Fruit fly (Drosophila melanogaster): Measurements from ENCODE around the gene boi.

Gene boi

dm6 chrX:2443798-2444197 is 26.0 kb downstream of the boi start, which contains the start of gene tko (continued):
- TF ChIP-seq CG10959 (GFP tag; IDR thresholded peaks at IDR 0.05): no peak
- TF ChIP-seq CG11398 (GFP tag; optimal IDR thresholded peaks at IDR 0.05): no peak
- TF ChIP-seq jumu (GFP tag; optimal IDR thresholded peaks at IDR 0.05): no peak
- peak; percentile 60 for TF ChIP-seq CTCF (GFP tag; optimal IDR thresholded peaks at IDR 0.05)
- TF ChIP-seq Dip3 (GFP tag; optimal IDR thresholded peaks at IDR 0.05): no peak
- TF ChIP-seq tx (GFP tag; optimal IDR thresholded peaks at IDR 0.05): peak; percentile 7
- TF ChIP-seq CG1602 (GFP tag; optimal IDR thresholded peaks at IDR 0.05): peak; percentile 10
- no peak for TF ChIP-seq CG1792 (GFP tag; optimal IDR thresholded peaks at IDR 0.05)
- peak; percentile 91 for TF ChIP-seq zen2 (GFP tag; IDR thresholded peaks at IDR 0.05; ENCODE audit: partially characterized antibody)
- no peak for TF ChIP-seq sc (optimal IDR thresholded peaks at IDR 0.05)
- no peak for TF ChIP-seq sc (GFP tag; optimal IDR thresholded peaks at IDR 0.05)
- TF ChIP-seq nerfin-2 (GFP tag; IDR thresholded peaks at IDR 0.05; ENCODE audit: partially characterized antibody): peak; percentile 89
- no peak for TF ChIP-seq CG8089 (GFP tag; optimal IDR thresholded peaks at IDR 0.05)
- TF ChIP-seq Lpt (GFP tag; optimal IDR thresholded peaks at IDR 0.05): no peak
- peak; percentile 14 for TF ChIP-seq CG15601 (tag; optimal IDR thresholded peaks at IDR 0.05)
- TF ChIP-seq Ssrp (tag; optimal IDR thresholded peaks at IDR 0.05): no peak
- peak; percentile 49; the same call in 1 of the 2 replicates for TF ChIP-seq slbo (GFP tag; IDR thresholded peaks at IDR 0.05)
- TF ChIP-seq usp (GFP tag; optimal IDR thresholded peaks at IDR 0.05): no peak
- no peak for TF ChIP-seq CG3407 (GFP tag; optimal IDR thresholded peaks at IDR 0.05)
- peak; percentile 88 for TF ChIP-seq CG1603 (tag; optimal IDR thresholded peaks at IDR 0.05)
- TF ChIP-seq CG14710 (tag; optimal IDR thresholded peaks at IDR 0.05): peak; percentile 68
- TF ChIP-seq odd (GFP tag; optimal IDR thresholded peaks at IDR 0.05): no peak
- TF ChIP-seq Pdp1 (GFP tag; optimal IDR thresholded peaks at IDR 0.05): no peak
- TF ChIP-seq CG11695 (GFP tag; IDR thresholded peaks at IDR 0.05): no peak
- TF ChIP-seq CG30431 (GFP tag; optimal IDR thresholded peaks at IDR 0.05): no peak
- TF ChIP-seq Nf-YC (tag; optimal IDR thresholded peaks at IDR 0.05): peak; percentile 28
- no peak for TF ChIP-seq stc (GFP tag; IDR thresholded peaks at IDR 0.05)
- no peak for TF ChIP-seq CG14014 (GFP tag; IDR thresholded peaks at IDR 0.05)
- TF ChIP-seq Bgb (GFP tag; IDR thresholded peaks at IDR 0.05; ENCODE audit: partially characterized antibody): peak; percentile 98
- TF ChIP-seq exex (tag; optimal IDR thresholded peaks at IDR 0.05): no peak
- TF ChIP-seq knrl (GFP tag; IDR thresholded peaks at IDR 0.05; ENCODE audit: partially characterized antibody): peak; percentile 96
- no peak for TF ChIP-seq CG6765 (GFP tag; optimal IDR thresholded peaks at IDR 0.05)
- no peak for TF ChIP-seq CG16779 (GFP tag; IDR thresholded peaks at IDR 0.05)
- TF ChIP-seq gcm (GFP tag; optimal IDR thresholded peaks at IDR 0.05): no peak
- no peak for TF ChIP-seq gem (tag; optimal IDR thresholded peaks at IDR 0.05)
- TF ChIP-seq CG4820 (GFP tag; optimal IDR thresholded peaks at IDR 0.05): no peak
- peak; percentile 92 for TF ChIP-seq Med (GFP tag)
- TF ChIP-seq zf30C (GFP tag; optimal IDR thresholded peaks at IDR 0.05): no peak
- TF ChIP-seq CG42726 (GFP tag; IDR thresholded peaks at IDR 0.05; ENCODE audit: partially characterized antibody): peak; percentile 98
- no peak for TF ChIP-seq CG17802 (tag; optimal IDR thresholded peaks at IDR 0.05)
- TF ChIP-seq jigr1 (GFP tag; IDR thresholded peaks at IDR 0.05): no peak
- TF ChIP-seq CG11696 (GFP tag; IDR thresholded peaks at IDR 0.05): no peak
- TF ChIP-seq B-H1 (GFP tag; IDR thresholded peaks at IDR 0.05): no peak
- no peak for TF ChIP-seq CG17612 (GFP tag; IDR thresholded peaks at IDR 0.05)
- TF ChIP-seq hkb (optimal IDR thresholded peaks at IDR 0.05): no peak
- no peak for TF ChIP-seq hkb (GFP tag; IDR thresholded peaks at IDR 0.05)
- no peak for TF ChIP-seq ab (GFP tag; optimal IDR thresholded peaks at IDR 0.05)
- peak; percentile 27 for TF ChIP-seq ftz-f1 (GFP tag; optimal IDR thresholded peaks at IDR 0.05)
- TF ChIP-seq CG6854 (GFP tag; optimal IDR thresholded peaks at IDR 0.05): no peak
- peak; percentile 73 for TF ChIP-seq MESR4 (GFP tag; optimal IDR thresholded peaks at IDR 0.05)
- TF ChIP-seq Hr51 (GFP tag; optimal IDR thresholded peaks at IDR 0.05): no peak
- no peak for TF ChIP-seq CG1233 (GFP tag; optimal IDR thresholded peaks at IDR 0.05)
- no peak for TF ChIP-seq CG7357 (GFP tag; IDR thresholded peaks at IDR 0.05)

All from whole organism, embryonic.